Worm (Caenorhabditis elegans): ENCODE data around the gene ZK418.7.

The ZK418.7 gene

DNA sequence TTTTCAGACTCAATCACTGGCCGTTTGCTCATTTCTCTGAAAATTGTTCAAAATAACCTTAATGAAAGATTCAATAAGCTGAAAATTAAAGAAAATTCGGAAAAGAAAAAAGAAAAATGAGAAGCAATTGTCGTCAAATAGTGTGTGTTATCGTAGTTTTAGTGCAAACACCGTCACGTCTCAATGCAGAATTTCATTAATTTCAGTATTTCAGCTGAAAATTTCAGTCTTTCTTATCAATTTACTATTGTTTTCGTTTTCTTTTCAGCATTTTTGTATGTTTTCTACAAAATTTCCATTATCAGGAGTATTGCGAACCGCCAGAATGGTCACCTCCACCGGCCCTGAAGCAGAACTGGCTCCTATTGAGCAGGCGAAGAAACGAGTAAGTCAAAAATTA lies 42.3 kb upstream of the ZK418.7 start, which contains the start of the genes B0280.9 and rpia-1 (continued):
- no peak for TF ChIP-seq tlp-1 (tag; optimal IDR thresholded peaks at IDR 0.05)
- TF ChIP-seq nhr-84 (tag; optimal IDR thresholded peaks at IDR 0.05), result no peak
- TF ChIP-seq dsc-1 (tag; optimal IDR thresholded peaks at IDR 0.05), result no peak
- TF ChIP-seq efl-1 (optimal IDR thresholded peaks at IDR 0.05), result peak; percentile 36 to 62
- peak; percentile 52 to 89 for TF ChIP-seq efl-1 (GFP tag; optimal IDR thresholded peaks at IDR 0.05 in 1 of 2)
- TF ChIP-seq ztf-4 (tag; optimal IDR thresholded peaks at IDR 0.05), result no peak
- no peak for TF ChIP-seq nhr-20 (tag; optimal IDR thresholded peaks at IDR 0.05)
- peak; percentile 43 for TF ChIP-seq snu-23 (GFP tag; optimal IDR thresholded peaks at IDR 0.05)
- TF ChIP-seq C04F5.9 (tag; optimal IDR thresholded peaks at IDR 0.05), result no peak
- peak; percentile 47 for TF ChIP-seq elt-2 (tag; optimal IDR thresholded peaks at IDR 0.05)
- TF ChIP-seq dpl-1 (GFP tag; optimal IDR thresholded peaks at IDR 0.05), result peak in 2 of 3 experiments; percentile 32 to 48
- peak in 1 of 3 experiments; percentile 27 for TF ChIP-seq ceh-82 (tag; optimal IDR thresholded peaks at IDR 0.05)
- no peak for TF ChIP-seq unc-98 (GFP tag; IDR thresholded peaks at IDR 0.05)
- TF ChIP-seq ceh-8 (GFP tag; optimal IDR thresholded peaks at IDR 0.05), result no peak
- no peak for TF ChIP-seq aly-2 (tag; optimal IDR thresholded peaks at IDR 0.05)
- no peak for TF ChIP-seq nhr-90 (tag; optimal IDR thresholded peaks at IDR 0.05; ENCODE audit: poor library complexity)
- TF ChIP-seq skn-1 (tag; optimal IDR thresholded peaks at IDR 0.05), result no peak
- TF ChIP-seq egl-13 (tag; optimal IDR thresholded peaks at IDR 0.05), result no peak
- no peak for TF ChIP-seq nhr-237 (tag; optimal IDR thresholded peaks at IDR 0.05)
- TF ChIP-seq lsy-2 (tag; optimal IDR thresholded peaks at IDR 0.05), result peak; percentile 90 to 97
- peak; percentile 90 for TF ChIP-seq F16B12.6 (tag; optimal IDR thresholded peaks at IDR 0.05)
- TF ChIP-seq C16A3.4 (tag; optimal IDR thresholded peaks at IDR 0.05), result peak; percentile 21
- no peak for TF ChIP-seq jun-1 (tag; optimal IDR thresholded peaks at IDR 0.05)
- no peak for TF ChIP-seq mdl-1 (tag; optimal IDR thresholded peaks at IDR 0.05)
- TF ChIP-seq lir-3 (tag; optimal IDR thresholded peaks at IDR 0.05; ENCODE audit: poor library complexity), result no peak

DNA sequence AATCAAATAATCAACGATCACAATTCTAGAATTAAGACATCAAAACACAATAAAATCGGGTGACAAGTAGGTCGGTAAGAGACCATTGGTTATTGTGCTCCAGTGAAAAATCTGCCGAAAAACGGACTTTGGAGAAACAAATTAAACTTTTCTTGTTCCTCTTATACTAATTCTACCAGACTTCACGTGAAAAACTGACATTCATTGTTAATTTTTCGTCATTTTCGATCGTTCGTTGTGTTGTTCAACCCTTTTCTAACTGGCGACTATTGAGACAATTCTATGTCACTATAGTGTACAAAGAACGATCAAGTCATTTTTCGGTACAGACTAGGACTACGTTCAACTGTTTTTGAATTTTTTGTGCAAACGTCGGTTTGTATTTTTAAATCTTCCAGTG lies 39.9 kb upstream of the ZK418.7 start:
- TF ChIP-seq grh-1 (GFP tag; IDR thresholded peaks at IDR 0.05), result 0 out of 2 replicates have a peak, but pooled peaks have one; percentile 6
- TF ChIP-seq egl-27 (tag; optimal IDR thresholded peaks at IDR 0.05), result no peak
- peak; percentile 71 for TF ChIP-seq nhr-20 (tag; optimal IDR thresholded peaks at IDR 0.05)
- TF ChIP-seq elt-3 (tag; optimal IDR thresholded peaks at IDR 0.05), result peak in 2 of 6 experiments; percentile 29 to 52
- TF ChIP-seq efl-1 (optimal IDR thresholded peaks at IDR 0.05), result peak in 1 of 2 experiments; percentile 11
- peak in 1 of 2 experiments; percentile 93 for TF ChIP-seq efl-1 (GFP tag; optimal IDR thresholded peaks at IDR 0.05 in 1 of 2)
- peak; percentile 18 for TF ChIP-seq nhr-77 (tag; optimal IDR thresholded peaks at IDR 0.05)
- TF ChIP-seq elt-2 (tag; optimal IDR thresholded peaks at IDR 0.05), result peak; percentile 64
- TF ChIP-seq nhr-85 (tag), result peak; percentile 91
- TF ChIP-seq lin-35 (GFP tag; optimal IDR thresholded peaks at IDR 0.05), result peak in 1 of 2 experiments; percentile 73
- peak; percentile 23 for TF ChIP-seq nhr-47 (tag; optimal IDR thresholded peaks at IDR 0.05)
- peak; percentile 19 for TF ChIP-seq tbx-2 (tag; optimal IDR thresholded peaks at IDR 0.05)
- TF ChIP-seq xbp-1 (tag; optimal IDR thresholded peaks at IDR 0.05), result peak; percentile 30
- TF ChIP-seq mdl-1 (tag; optimal IDR thresholded peaks at IDR 0.05), result no peak
- peak; percentile 66 for TF ChIP-seq nhr-71 (tag; optimal IDR thresholded peaks at IDR 0.05)
- no peak for TF ChIP-seq dsc-1 (tag; optimal IDR thresholded peaks at IDR 0.05)
- no peak for TF ChIP-seq pag-3 (tag; optimal IDR thresholded peaks at IDR 0.05; ENCODE audit: borderline replicate concordance, insufficient read depth)
- peak; percentile 12 for TF ChIP-seq mep-1 (tag; optimal IDR thresholded peaks at IDR 0.05)
- no peak for TF ChIP-seq ceh-90 (tag; optimal IDR thresholded peaks at IDR 0.05)
- peak; percentile 5 to 36 for TF ChIP-seq lsy-2 (tag; optimal IDR thresholded peaks at IDR 0.05)
- no peak for TF ChIP-seq mef-2 (tag; optimal IDR thresholded peaks at IDR 0.05)
- TF ChIP-seq aly-2 (tag; optimal IDR thresholded peaks at IDR 0.05), result no peak
- no peak for TF ChIP-seq tlp-1 (tag; optimal IDR thresholded peaks at IDR 0.05)
- peak; percentile 58 for TF ChIP-seq nhr-90 (tag; optimal IDR thresholded peaks at IDR 0.05; ENCODE audit: poor library complexity)
- peak; percentile 41 for TF ChIP-seq blmp-1 (tag; optimal IDR thresholded peaks at IDR 0.05)
- no peak for TF ChIP-seq ztf-4 (tag; optimal IDR thresholded peaks at IDR 0.05)
- no peak for TF ChIP-seq ceh-63 (GFP tag; optimal IDR thresholded peaks at IDR 0.05)
- TF ChIP-seq lin-14 (GFP tag; optimal IDR thresholded peaks at IDR 0.05), result peak; percentile 48
- TF ChIP-seq swsn-7 (tag; optimal IDR thresholded peaks at IDR 0.05), result peak; percentile 7
- TF ChIP-seq irx-1 (tag; optimal IDR thresholded peaks at IDR 0.05), result no peak
- TF ChIP-seq nhr-19 (GFP tag; conservative IDR thresholded peaks at IDR 0.05), result peak; percentile 98
- TF ChIP-seq snu-23 (GFP tag; optimal IDR thresholded peaks at IDR 0.05), result peak; percentile 52
- no peak for TF ChIP-seq aha-1 (tag; optimal IDR thresholded peaks at IDR 0.05)
